Fruit fly (Drosophila melanogaster): ENCODE results near the gene CG43059.

The CG43059 gene

DNA sequence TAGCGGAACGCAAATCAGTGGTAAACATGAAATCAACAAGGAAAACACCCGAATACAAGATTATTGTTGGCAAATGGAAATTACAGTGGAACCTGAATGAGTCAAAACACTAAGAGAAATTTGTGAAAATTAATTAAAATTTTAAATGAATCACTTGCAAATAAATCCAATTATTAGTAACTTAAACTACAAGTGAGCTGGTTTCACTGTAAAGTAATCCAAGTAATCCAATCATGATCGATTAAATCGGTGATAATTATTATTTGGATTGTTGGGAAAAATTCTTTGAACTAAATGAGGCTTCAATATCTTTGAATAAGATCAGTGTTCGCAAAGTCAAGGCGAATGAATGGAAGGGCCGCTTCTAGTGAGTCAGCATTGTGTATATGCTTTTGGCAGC, 30.4 kb downstream of the CG43059 start:
- TF ChIP-seq pan (optimal IDR thresholded peaks at IDR 0.05), result no peak
- no peak for TF ChIP-seq Hr78 (GFP tag; optimal IDR thresholded peaks at IDR 0.05)
- TF ChIP-seq dmrt93B (GFP tag; optimal IDR thresholded peaks at IDR 0.05), result no peak
- TF ChIP-seq Hnf4 (GFP tag; optimal IDR thresholded peaks at IDR 0.05), result no peak
- TF ChIP-seq GATAd (GFP tag; optimal IDR thresholded peaks at IDR 0.05), result no peak
- TF ChIP-seq CG32264 (GFP tag; optimal IDR thresholded peaks at IDR 0.05), result no peak
- TF ChIP-seq tai (GFP tag; optimal IDR thresholded peaks at IDR 0.05), result peak; percentile 37
- TF ChIP-seq psq (GFP tag; optimal IDR thresholded peaks at IDR 0.05), result peak; percentile 4
- TF ChIP-seq Jra (GFP tag; optimal IDR thresholded peaks at IDR 0.05), result no peak
- TF ChIP-seq ey (GFP tag; optimal IDR thresholded peaks at IDR 0.05), result peak; percentile 7
- TF ChIP-seq dl (GFP tag; optimal IDR thresholded peaks at IDR 0.05; ENCODE audit: insufficient read depth in 1 of 2, partially characterized antibody in 2 of 2), result no peak
- TF ChIP-seq foxo (GFP tag; optimal IDR thresholded peaks at IDR 0.05), result no peak
- TF ChIP-seq brk (GFP tag; optimal IDR thresholded peaks at IDR 0.05), result no peak
- TF ChIP-seq HLH106 (tag; optimal IDR thresholded peaks at IDR 0.05), result no peak
- no peak for TF ChIP-seq N (GFP tag; optimal IDR thresholded peaks at IDR 0.05)
- TF ChIP-seq Myc (optimal IDR thresholded peaks at IDR 0.05), result no peak
- TF ChIP-seq OdsH (GFP tag; optimal IDR thresholded peaks at IDR 0.05), result no peak
- TF ChIP-seq Dfd (GFP tag; optimal IDR thresholded peaks at IDR 0.05), result no peak
- no peak for TF ChIP-seq Rel (GFP tag; optimal IDR thresholded peaks at IDR 0.05)
- no peak for TF ChIP-seq Rel (tag; optimal IDR thresholded peaks at IDR 0.05)
- TF ChIP-seq Mio (GFP tag; optimal IDR thresholded peaks at IDR 0.05), result no peak
- TF ChIP-seq fru (GFP tag; optimal IDR thresholded peaks at IDR 0.05), result peak; percentile 52
- TF ChIP-seq Dif (GFP tag; optimal IDR thresholded peaks at IDR 0.05; ENCODE audit: partially characterized antibody), result no peak

DNA sequence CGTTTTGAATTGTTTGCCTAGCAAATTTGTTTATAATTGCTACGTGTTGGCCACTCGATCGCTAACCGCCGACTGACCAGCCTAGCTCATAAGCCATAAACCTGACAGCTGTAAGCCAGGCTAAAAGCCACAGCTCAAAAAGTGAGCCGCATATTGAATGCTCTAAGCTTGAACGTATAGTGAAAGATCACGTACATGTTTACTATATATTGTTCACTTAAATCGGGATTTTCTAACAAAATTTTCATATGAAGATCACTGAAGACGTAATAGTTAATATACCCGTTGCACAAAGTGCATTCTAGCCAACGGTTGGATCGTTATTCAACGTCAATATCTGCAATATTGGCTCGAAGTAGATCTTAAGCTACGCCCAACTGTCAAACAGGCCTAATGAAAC, 32.4 kb downstream of the CG43059 start:
- TF ChIP-seq CrebA (GFP tag; optimal IDR thresholded peaks at IDR 0.05; ENCODE audit: borderline replicate concordance), result no peak
- TF ChIP-seq br (GFP tag; optimal IDR thresholded peaks at IDR 0.05), result no peak
- no peak for TF ChIP-seq Vsx2 (GFP tag; optimal IDR thresholded peaks at IDR 0.05; ENCODE audit: partially characterized antibody)
- no peak for TF ChIP-seq Rel (GFP tag; optimal IDR thresholded peaks at IDR 0.05)
- no peak for TF ChIP-seq Rel (tag; optimal IDR thresholded peaks at IDR 0.05)
- no peak for TF ChIP-seq sv (GFP tag; optimal IDR thresholded peaks at IDR 0.05)
- TF ChIP-seq lola (GFP tag; optimal IDR thresholded peaks at IDR 0.05), result no peak
- no peak for TF ChIP-seq Dfd (GFP tag; optimal IDR thresholded peaks at IDR 0.05)
- no peak for TF ChIP-seq psq (GFP tag; optimal IDR thresholded peaks at IDR 0.05)
- TF ChIP-seq Hr83 (GFP tag; optimal IDR thresholded peaks at IDR 0.05; ENCODE audit: poor library complexity, severe bottlenecking), result no peak
- TF ChIP-seq woc (GFP tag; optimal IDR thresholded peaks at IDR 0.05), result no peak
- no peak for TF ChIP-seq OdsH (GFP tag; optimal IDR thresholded peaks at IDR 0.05)
- no peak for TF ChIP-seq h (GFP tag; optimal IDR thresholded peaks at IDR 0.05)
- TF ChIP-seq brk (GFP tag; optimal IDR thresholded peaks at IDR 0.05), result no peak
- TF ChIP-seq Sp1 (GFP tag; optimal IDR thresholded peaks at IDR 0.05), result no peak
- no peak for TF ChIP-seq dl (GFP tag; optimal IDR thresholded peaks at IDR 0.05; ENCODE audit: insufficient read depth in 1 of 2, partially characterized antibody in 2 of 2)
- TF ChIP-seq CG9705 (GFP tag; optimal IDR thresholded peaks at IDR 0.05), result no peak

DNA sequence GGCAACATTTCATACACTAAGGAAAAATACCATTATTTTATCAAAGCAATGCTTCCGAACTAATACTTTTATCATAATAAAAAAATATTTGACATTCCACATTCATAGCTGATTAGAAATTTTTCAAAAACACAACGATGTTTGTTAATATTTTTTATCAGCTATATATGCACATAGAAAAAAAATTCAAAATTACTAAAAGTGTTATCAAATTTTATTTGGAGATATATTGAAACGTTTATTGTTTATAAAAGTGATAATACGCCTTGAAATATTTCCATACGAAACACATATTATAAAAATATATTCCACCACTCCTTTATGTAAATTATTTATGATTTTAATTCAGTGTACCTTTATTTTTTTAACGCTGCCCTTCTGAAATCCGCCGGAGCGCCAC, 33.0 kb downstream of the CG43059 start:
- TF ChIP-seq foxo (GFP tag; optimal IDR thresholded peaks at IDR 0.05), result no peak

DNA sequence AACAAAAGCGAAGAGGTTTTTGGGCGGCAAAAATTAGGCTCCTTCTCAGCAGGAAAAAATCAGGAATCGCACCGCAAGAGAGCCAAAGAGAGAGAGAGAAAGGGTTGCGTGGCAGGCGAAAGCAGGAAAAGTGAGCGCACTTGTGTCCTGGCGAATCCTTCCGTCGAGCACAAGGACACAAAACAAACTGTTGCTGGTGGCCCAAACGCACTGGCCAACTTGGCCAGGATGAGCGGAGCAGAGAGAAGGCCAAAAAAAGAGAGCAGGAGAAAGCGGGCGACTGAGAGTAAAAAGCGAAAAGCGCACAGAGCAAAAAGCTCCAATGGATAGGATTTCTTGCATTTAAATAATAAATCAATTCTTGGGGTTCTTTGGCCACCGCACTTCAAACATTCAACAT, 33.5 kb downstream of the CG43059 start:
- TF ChIP-seq N (GFP tag; optimal IDR thresholded peaks at IDR 0.05) (no peak), Hr78 (GFP tag; optimal IDR thresholded peaks at IDR 0.05) (no peak), CG9705 (GFP tag; optimal IDR thresholded peaks at IDR 0.05) (no peak), tai (GFP tag; optimal IDR thresholded peaks at IDR 0.05) (no peak), ey (GFP tag; optimal IDR thresholded peaks at IDR 0.05) (no peak), fru (GFP tag; optimal IDR thresholded peaks at IDR 0.05) (no peak), Hnf4 (GFP tag; optimal IDR thresholded peaks at IDR 0.05) (no peak)

DNA sequence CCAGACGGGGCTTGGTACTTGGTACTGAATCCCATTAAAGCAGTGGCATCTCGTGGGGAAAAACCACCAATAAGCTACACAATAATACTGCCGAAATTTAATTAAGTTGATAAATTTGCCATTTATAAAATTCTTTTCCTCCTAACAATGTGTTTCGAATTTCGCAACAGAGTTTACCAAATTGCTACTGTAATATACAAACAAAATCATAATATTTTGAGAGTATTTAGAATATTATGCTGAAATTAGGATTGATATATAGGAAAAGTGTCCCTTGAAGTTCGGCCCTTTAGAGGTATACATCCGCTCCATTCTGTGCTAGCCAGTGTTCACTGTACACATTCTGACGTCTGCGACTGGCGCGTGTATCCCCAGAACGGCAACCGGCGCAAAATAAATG, 34.1 kb downstream of the CG43059 start:
- TF ChIP-seq rgr (GFP tag; optimal IDR thresholded peaks at IDR 0.05) (peak; percentile 35), h (GFP tag; optimal IDR thresholded peaks at IDR 0.05) (peak; percentile 64), CrebA (GFP tag; optimal IDR thresholded peaks at IDR 0.05; ENCODE audit: borderline replicate concordance) (no peak), ey (GFP tag; optimal IDR thresholded peaks at IDR 0.05) (peak; percentile 38), dmrt93B (GFP tag; optimal IDR thresholded peaks at IDR 0.05) (peak; percentile 35), fru (GFP tag; optimal IDR thresholded peaks at IDR 0.05) (peak; percentile 30), OdsH (GFP tag; optimal IDR thresholded peaks at IDR 0.05) (peak; percentile 20), Hr83 (GFP tag; optimal IDR thresholded peaks at IDR 0.05; ENCODE audit: poor library complexity, severe bottlenecking) (no peak), Sp1 (GFP tag; optimal IDR thresholded peaks at IDR 0.05) (peak; percentile 29), foxo (GFP tag; optimal IDR thresholded peaks at IDR 0.05) (peak in 1 of 2 experiments; percentile 49), psq (GFP tag; optimal IDR thresholded peaks at IDR 0.05) (no peak), woc (GFP tag; optimal IDR thresholded peaks at IDR 0.05) (peak; percentile 12), jim (GFP tag; optimal IDR thresholded peaks at IDR 0.05) (no peak), HLH106 (tag; optimal IDR thresholded peaks at IDR 0.05) (peak; percentile 54)

Data from whole organism, wandering third instar larva.